Worm (Caenorhabditis elegans): Measurements from ENCODE around the gene ZK809.8.

ZK809.8 gene

ce11 chrIV:11635437-11636408 lies 13.1 kb downstream of the ZK809.8 start, which contains the start of gene mars-1 (continued):
- TF ChIP-seq unc-62 (GFP tag; optimal IDR thresholded peaks at IDR 0.05) (no peak), grh-1 (GFP tag; IDR thresholded peaks at IDR 0.05) (no peak; the same call in 1 of the 2 replicates), nhr-28 (tag; optimal IDR thresholded peaks at IDR 0.05) (no peak), sptf-1 (tag; optimal IDR thresholded peaks at IDR 0.05) (no peak), fkh-10 (GFP tag; optimal IDR thresholded peaks at IDR 0.05) (no peak), mep-1 (tag; optimal IDR thresholded peaks at IDR 0.05) (peak; percentile 84), fos-1 (tag; optimal IDR thresholded peaks at IDR 0.05) (no peak), nhr-47 (tag; optimal IDR thresholded peaks at IDR 0.05) (peak; percentile 82), fkh-4 (tag; optimal IDR thresholded peaks at IDR 0.05; ENCODE audit: borderline replicate concordance) (no peak), pag-3 (tag; optimal IDR thresholded peaks at IDR 0.05; ENCODE audit: borderline replicate concordance, insufficient read depth) (no peak), F16B12.6 (tag; optimal IDR thresholded peaks at IDR 0.05) (peak; percentile 19), C04F5.9 (tag; optimal IDR thresholded peaks at IDR 0.05) (peak; percentile 62), egl-27 (tag; optimal IDR thresholded peaks at IDR 0.05) (no peak), isw-1 (GFP tag; IDR thresholded peaks at IDR 0.05) (peak; percentile 80), ztf-11 (tag; optimal IDR thresholded peaks at IDR 0.05) (peak in 1 of 2 experiments; percentile 60), ceh-82 (tag; optimal IDR thresholded peaks at IDR 0.05) (peak; percentile 12 to 53 (median 49)), zip-4 (GFP tag; optimal IDR thresholded peaks at IDR 0.05) (no peak), jun-1 (tag; optimal IDR thresholded peaks at IDR 0.05) (peak; percentile 60), Y116A8C.19 (tag; optimal IDR thresholded peaks at IDR 0.05; ENCODE audit: borderline replicate concordance) (no peak), elt-3 (tag; optimal IDR thresholded peaks at IDR 0.05) (peak in 1 of 6 experiments; percentile 14), ces-1 (GFP tag; optimal IDR thresholded peaks at IDR 0.05) (no peak), mef-2 (tag; optimal IDR thresholded peaks at IDR 0.05) (no peak), alr-1 (tag; optimal IDR thresholded peaks at IDR 0.05; ENCODE audit: borderline replicate concordance) (no peak), nhr-76 (tag; optimal IDR thresholded peaks at IDR 0.05) (no peak), unc-86 (tag; optimal IDR thresholded peaks at IDR 0.05) (peak; percentile 56), C34B4.2 (tag; optimal IDR thresholded peaks at IDR 0.05) (no peak), unc-130 (tag; optimal IDR thresholded peaks at IDR 0.05) (peak; percentile 37), blmp-1 (tag; optimal IDR thresholded peaks at IDR 0.05) (peak; percentile 12), efl-1 (optimal IDR thresholded peaks at IDR 0.05) (peak; percentile 70 to 72), efl-1 (GFP tag; optimal IDR thresholded peaks at IDR 0.05 in 1 of 2) (peak; percentile 58 to 89), lir-3 (tag; optimal IDR thresholded peaks at IDR 0.05; ENCODE audit: poor library complexity) (peak; percentile 76), ama-1 (optimal IDR thresholded peaks at IDR 0.05) (no peak), aly-2 (tag; optimal IDR thresholded peaks at IDR 0.05) (peak; percentile 55), lin-35 (GFP tag; optimal IDR thresholded peaks at IDR 0.05) (peak; percentile 66 to 84), nhr-237 (tag; optimal IDR thresholded peaks at IDR 0.05) (peak; percentile 51), ceh-90 (tag; optimal IDR thresholded peaks at IDR 0.05) (peak; percentile 45), hlh-17 (GFP tag; optimal IDR thresholded peaks at IDR 0.05; ENCODE audit: borderline replicate concordance) (no peak), ceh-8 (GFP tag; optimal IDR thresholded peaks at IDR 0.05) (no peak), skn-1 (tag; optimal IDR thresholded peaks at IDR 0.05) (peak; percentile 34), hpl-2 (GFP tag; optimal IDR thresholded peaks at IDR 0.05) (peak; percentile 68), unc-98 (GFP tag; IDR thresholded peaks at IDR 0.05) (peak; percentile 7; the same call in 1 of the 2 replicates), nhr-20 (tag; optimal IDR thresholded peaks at IDR 0.05) (peak; percentile 86), tlp-1 (tag; optimal IDR thresholded peaks at IDR 0.05) (no peak), nhr-90 (tag; optimal IDR thresholded peaks at IDR 0.05; ENCODE audit: poor library complexity) (peak; percentile 80), mdl-1 (tag; optimal IDR thresholded peaks at IDR 0.05) (no peak), vab-15 (tag; optimal IDR thresholded peaks at IDR 0.05) (peak; percentile 80), zag-1 (tag; optimal IDR thresholded peaks at IDR 0.05) (no peak), rnt-1 (tag; optimal IDR thresholded peaks at IDR 0.05) (peak; percentile 72), hlh-4 (tag; optimal IDR thresholded peaks at IDR 0.05) (no peak), nhr-77 (tag; optimal IDR thresholded peaks at IDR 0.05) (peak; percentile 74)
